Fruit fly (Drosophila melanogaster) whole organism, prepupa: Measurements from ENCODE around the gene spn-F.

ENCODE experiments used
- Blimp-1 ChIP-seq: fragments of 200-800 bp; sonication (Bioruptor generic); optimal IDR thresholded peaks from 3 replicates; lab custom pipeline; 2017; ENCODE audit warnings: missing biosample characterization, missing genetic modification characterization, mild to moderate bottlenecking, moderate library complexity, missing genetic modification reagents
- CG10631 ChIP-seq: fragments of 200-800 bp; sonication (Bioruptor generic); optimal IDR thresholded peaks from 2 replicates; lab custom pipeline; 2016; ENCODE audit warnings: missing biosample characterization, missing genetic modification characterization
- CG10669 ChIP-seq: fragments of 200-800 bp; sonication (Bioruptor generic); optimal IDR thresholded peaks from 3 replicates; lab custom pipeline; 2018; ENCODE audit warnings: missing biosample characterization, mild to moderate bottlenecking, missing genetic modification characterization, moderate library complexity
- CG11762 ChIP-seq: fragments of 200-800 bp; sonication (Bioruptor generic); optimal IDR thresholded peaks from 3 replicates; lab custom pipeline; 2016; ENCODE audit warnings: missing biosample characterization, missing genetic modification characterization; ENCODE audit not compliant: insufficient read depth
- CG15336 ChIP-seq: fragments of 200-800 bp; sonication (Bioruptor generic); IDR thresholded peaks from 2 replicates; pipeline ENCODE4 v1.3.6; 2022; ENCODE audit warnings: missing biosample characterization, missing genetic modification characterization
- CG1621 ChIP-seq: fragments of 200-800 bp; sonication (Bioruptor generic); optimal IDR thresholded peaks from 3 replicates; lab custom pipeline; 2018; ENCODE audit warnings: missing biosample characterization, mild to moderate bottlenecking, missing genetic modification characterization
- CG16779 ChIP-seq: fragments of 200-800 bp; sonication (Bioruptor generic); optimal IDR thresholded peaks from 3 replicates; lab custom pipeline; 2017; ENCODE audit warnings: missing biosample characterization, mild to moderate bottlenecking, missing genetic modification characterization
- CG3032 ChIP-seq: fragments of 200-800 bp; optimal IDR thresholded peaks from 2 replicates; lab custom pipeline; 2019; ENCODE audit warnings: missing biosample characterization, mild to moderate bottlenecking, missing genetic modification characterization, moderate library complexity
- CG34406 ChIP-seq: fragments of 200-800 bp; sonication (Bioruptor generic); optimal IDR thresholded peaks from 3 replicates; lab custom pipeline; 2016; ENCODE audit warnings: missing biosample characterization, missing genetic modification characterization
- CG3919 ChIP-seq: fragments of 200-800 bp; sonication (Bioruptor generic); optimal IDR thresholded peaks from 3 replicates; lab custom pipeline; 2016; ENCODE audit warnings: missing biosample characterization, missing genetic modification characterization
- CG6163 ChIP-seq: fragments of 200-800 bp; sonication (Bioruptor generic); IDR thresholded peaks from 3 replicates; pipeline ENCODE4 v1.3.6; 2022; ENCODE audit warnings: missing biosample characterization, missing genetic modification characterization
- CG6276 ChIP-seq: fragments of 200-800 bp; sonication (Bioruptor generic); optimal IDR thresholded peaks from 2 replicates; lab custom pipeline; 2017; ENCODE audit warnings: missing biosample characterization, mild to moderate bottlenecking, missing genetic modification characterization
- CG6792 ChIP-seq: fragments of 200-800 bp; sonication (Bioruptor generic); optimal IDR thresholded peaks from 3 replicates; lab custom pipeline; 2016; ENCODE audit warnings: missing biosample characterization, missing genetic modification characterization
- CG6808 ChIP-seq: fragments of 200-800 bp; sonication (Bioruptor generic); optimal IDR thresholded peaks from 3 replicates; lab custom pipeline; 2017; ENCODE audit warnings: missing biosample characterization, missing genetic modification characterization, mild to moderate bottlenecking, moderate library complexity, missing genetic modification reagents
- CG6854 ChIP-seq: fragments of 200-800 bp; sonication (Bioruptor generic); optimal IDR thresholded peaks from 2 replicates; lab custom pipeline; 2017; ENCODE audit warnings: missing biosample characterization, mild to moderate bottlenecking, missing genetic modification characterization
- CG8119 ChIP-seq: fragments of 200-800 bp; sonication (Bioruptor generic); IDR thresholded peaks from 3 replicates; pipeline ENCODE4 v1.3.6; 2022; ENCODE audit warnings: missing biosample characterization, missing genetic modification characterization
- CG8632 ChIP-seq: fragments of 200-800 bp; sonication (Bioruptor generic); optimal IDR thresholded peaks from 3 replicates; lab custom pipeline; 2016; ENCODE audit warnings: missing biosample characterization, missing genetic modification characterization
- CG9139 ChIP-seq: fragments of 200-800 bp; sonication (Bioruptor generic); optimal IDR thresholded peaks from 3 replicates; lab custom pipeline; 2017; ENCODE audit warnings: missing biosample characterization, mild to moderate bottlenecking, missing genetic modification characterization
- Eip75B ChIP-seq: fragments of 200-800 bp; sonication (Bioruptor generic); optimal IDR thresholded peaks from 3 replicates; lab custom pipeline; 2016; ENCODE audit warnings: missing biosample characterization, missing genetic modification characterization
- Eip78C ChIP-seq: fragments of 200-800 bp; sonication (Bioruptor generic); peaks from one replicate; lab custom pipeline; 2016; ENCODE audit warnings: missing biosample characterization, missing genetic modification characterization
- Eip93F ChIP-seq: fragments of 200-800 bp; sonication (Bioruptor generic); optimal IDR thresholded peaks from 2 replicates; lab custom pipeline; 2016; ENCODE audit warnings: missing biosample characterization, mild to moderate bottlenecking, missing genetic modification characterization
- Ets21C ChIP-seq: fragments of 200-800 bp; sonication (Bioruptor generic); optimal IDR thresholded peaks from 3 replicates; lab custom pipeline; 2016; ENCODE audit warnings: missing biosample characterization, missing genetic modification characterization
- Ets96B ChIP-seq: fragments of 200-800 bp; optimal IDR thresholded peaks from 2 replicates; lab custom pipeline; 2019; ENCODE audit warnings: missing biosample characterization, mild to moderate bottlenecking, missing genetic modification characterization, moderate library complexity
- Gug ChIP-seq: fragments of 200-800 bp; sonication (Bioruptor generic); IDR thresholded peaks from 2 replicates; pipeline ENCODE4 v1.3.6; 2022; ENCODE audit warnings: missing biosample characterization, missing genetic modification characterization
- Hr38 ChIP-seq: sonication (Bioruptor generic); optimal IDR thresholded peaks from 2 replicates; lab custom pipeline; 2016; ENCODE audit warnings: missing biosample characterization, missing genetic modification characterization
- Hr39 ChIP-seq: fragments of 200-800 bp; sonication (Bioruptor generic); optimal IDR thresholded peaks from 2 replicates; lab custom pipeline; 2016; ENCODE audit warnings: missing biosample characterization, missing genetic modification characterization
- Hr4 ChIP-seq: fragments of 200-800 bp; sonication (Bioruptor generic); optimal IDR thresholded peaks from 3 replicates; lab custom pipeline; 2016; ENCODE audit warnings: missing biosample characterization, missing genetic modification characterization
- Lpt ChIP-seq: fragments of 200-800 bp; sonication (Bioruptor generic); optimal IDR thresholded peaks from 3 replicates; lab custom pipeline; 2016; ENCODE audit warnings: missing biosample characterization, missing genetic modification characterization
- Met ChIP-seq: fragments of 200-800 bp; sonication (Bioruptor generic); optimal IDR thresholded peaks from 3 replicates; lab custom pipeline; 2016; ENCODE audit warnings: missing biosample characterization, missing genetic modification characterization
- OdsH ChIP-seq: fragments of 200-800 bp; sonication (Bioruptor generic); optimal IDR thresholded peaks from 3 replicates; lab custom pipeline; 2016; ENCODE audit warnings: missing biosample characterization, missing genetic modification characterization
- Smox ChIP-seq: fragments of 200-800 bp; sonication (Bioruptor generic); optimal IDR thresholded peaks from 3 replicates; lab custom pipeline; 2016; ENCODE audit warnings: missing biosample characterization, missing genetic modification characterization
- Sox14 ChIP-seq: fragments of 200-800 bp; sonication (Bioruptor generic); optimal IDR thresholded peaks from 3 replicates; lab custom pipeline; 2016; ENCODE audit warnings: missing biosample characterization, missing genetic modification characterization
- Sox15 ChIP-seq: fragments of 200-800 bp; sonication (Bioruptor generic); optimal IDR thresholded peaks from 3 replicates; lab custom pipeline; 2016; ENCODE audit warnings: missing biosample characterization, missing genetic modification characterization
- achi ChIP-seq: fragments of 200-800 bp; sonication (Bioruptor generic); optimal IDR thresholded peaks from 3 replicates; lab custom pipeline; 2016; ENCODE audit warnings: missing biosample characterization, missing genetic modification characterization
- acj6 ChIP-seq: fragments of 200-800 bp; sonication (Bioruptor generic); optimal IDR thresholded peaks from 3 replicates; lab custom pipeline; 2016; ENCODE audit warnings: missing biosample characterization, missing genetic modification characterization
- eg ChIP-seq: fragments of 200-800 bp; sonication (Bioruptor generic); IDR thresholded peaks from 3 replicates; pipeline ENCODE4 v1.3.6; 2022; ENCODE audit warnings: missing biosample characterization, missing genetic modification characterization
- esn ChIP-seq: fragments of 200-800 bp; sonication (Bioruptor generic); optimal IDR thresholded peaks from 2 replicates; lab custom pipeline; 2016; ENCODE audit warnings: missing biosample characterization, mild to moderate bottlenecking, missing genetic modification characterization, moderate library complexity
- fd59A ChIP-seq: fragments of 200-800 bp; sonication (Bioruptor generic); optimal IDR thresholded peaks from 2 replicates; lab custom pipeline; 2017; ENCODE audit warnings: missing biosample characterization, mild to moderate bottlenecking, missing genetic modification characterization, missing genetic modification reagents
- fd85E ChIP-seq: fragments of 200-800 bp; sonication (Bioruptor generic); optimal IDR thresholded peaks from 3 replicates; lab custom pipeline; 2016; ENCODE audit warnings: missing biosample characterization, missing genetic modification characterization
- lz ChIP-seq: fragments of 200-800 bp; sonication (Bioruptor generic); optimal IDR thresholded peaks from 3 replicates; lab custom pipeline; 2016; ENCODE audit warnings: missing biosample characterization, missing genetic modification characterization
- pdm3 ChIP-seq: fragments of 200-800 bp; sonication (Bioruptor generic); optimal IDR thresholded peaks from 3 replicates; lab custom pipeline; 2016; ENCODE audit warnings: missing biosample characterization, missing genetic modification characterization
- spab ChIP-seq: fragments of 200-800 bp; sonication (Bioruptor generic); optimal IDR thresholded peaks from 2 replicates; lab custom pipeline; 2017; ENCODE audit warnings: missing biosample characterization, mild to moderate bottlenecking, missing genetic modification characterization, missing genetic modification reagents
- ss ChIP-seq, 2 experiments: fragments of 200-800 bp; sonication (Bioruptor generic); optimal IDR thresholded peaks; 2 replicates in 1 of 2; 3 replicates in 1 of 2; lab custom pipeline; 2017 to 2018; ENCODE audit warnings: mild to moderate bottlenecking in 2 of 2, missing biosample characterization in 2 of 2, missing genetic modification characterization in 2 of 2, moderate library complexity in 1 of 2
- svp ChIP-seq: fragments of 200-800 bp; sonication (Bioruptor generic); peaks from one replicate; lab custom pipeline; 2016; ENCODE audit warnings: missing biosample characterization, missing genetic modification characterization
- topi ChIP-seq: fragments of 200-800 bp; sonication (Bioruptor generic); optimal IDR thresholded peaks from 3 replicates; lab custom pipeline; 2016; ENCODE audit warnings: missing biosample characterization, missing genetic modification characterization
- vri ChIP-seq: fragments of 200-800 bp; sonication (Bioruptor generic); optimal IDR thresholded peaks from 3 replicates; lab custom pipeline; 2016; ENCODE audit warnings: missing biosample characterization, mild to moderate bottlenecking, missing genetic modification characterization

spn-F gene

dm6 chr3R:31218214-31218876, 36.6 kb upstream of the spn-F start:
- TF ChIP-seq Hr4 (no peak), Smox (GFP tag; lab: Kevin White, UChicago) (no peak), svp (no peak), OdsH (GFP tag; lab: Kevin White, UChicago) (no peak), topi (GFP tag; lab: Kevin White, UChicago) (peak; percentile 19), fd59A (GFP tag; lab: Kevin White, UChicago) (no peak), lz (no peak), Eip75B (GFP tag; lab: Kevin White, UChicago) (no peak), Blimp-1 (GFP tag; lab: Kevin White, UChicago) (no peak), Gug (GFP tag; lab: Robert Waterston, UW) (no peak), CG9139 (no peak), CG34406 (no peak), CG6163 (GFP tag; lab: Robert Waterston, UW) (no peak), Sox15 (GFP tag; lab: Kevin White, UChicago) (no peak), esn (GFP tag; lab: Kevin White, UChicago) (peak; percentile 3), Eip78C (peak; percentile 12), Eip93F (GFP tag; lab: Kevin White, UChicago) (no peak), CG10631 (GFP tag; lab: Kevin White, UChicago) (no peak), CG6276 (no peak), CG15336 (GFP tag; lab: Robert Waterston, UW) (no peak), pdm3 (GFP tag; lab: Kevin White, UChicago) (no peak), achi (GFP tag; lab: Kevin White, UChicago) (no peak), Sox14 (GFP tag; lab: Kevin White, UChicago) (peak; percentile 27), ss (GFP tag; optimal IDR thresholded peaks at IDR 0.05; lab: Kevin White, UChicago) (no peak), spab (GFP tag; lab: Kevin White, UChicago) (no peak), vri (GFP tag; lab: Kevin White, UChicago) (peak; percentile 98), CG6854 (GFP tag; lab: Kevin White, UChicago) (peak; percentile 14)

- TF ChIP-seq pdm3 (GFP tag; lab: Kevin White, UChicago) = no peak
- TF ChIP-seq fd85E (GFP tag; lab: Kevin White, UChicago) = no peak
- TF ChIP-seq CG1621 = peak; percentile 1
- TF ChIP-seq CG6276 = no peak
- TF ChIP-seq CG6792 (GFP tag; lab: Kevin White, UChicago) = no peak
- TF ChIP-seq CG3919 (GFP tag; lab: Kevin White, UChicago) = peak; percentile 19
- TF ChIP-seq CG6163 (GFP tag; lab: Robert Waterston, UW) = no peak
- no peak for TF ChIP-seq CG8119
- TF ChIP-seq CG16779 (tag; lab: Kevin White, UChicago) = peak; percentile 52
- no peak for TF ChIP-seq lz
- TF ChIP-seq CG6808 (GFP tag; lab: Kevin White, UChicago) = peak; percentile 10
- TF ChIP-seq CG10631 (GFP tag; lab: Kevin White, UChicago) = no peak
- TF ChIP-seq Hr39 (GFP tag; lab: Kevin White, UChicago) = no peak
- no peak for TF ChIP-seq Lpt (GFP tag; lab: Kevin White, UChicago)
- no peak for TF ChIP-seq Met (GFP tag; lab: Kevin White, UChicago)
- TF ChIP-seq CG8632 (GFP tag; lab: Kevin White, UChicago) = no peak
- TF ChIP-seq Sox14 (GFP tag; lab: Kevin White, UChicago) = peak; percentile 20
- TF ChIP-seq acj6 (GFP tag; lab: Kevin White, UChicago) = no peak
- TF ChIP-seq Eip93F (GFP tag; lab: Kevin White, UChicago) = no peak
- TF ChIP-seq CG10669 (GFP tag; lab: Kevin White, UChicago) = no peak
- no peak for TF ChIP-seq eg
- no peak for TF ChIP-seq OdsH (GFP tag; lab: Kevin White, UChicago)
- peak; percentile 26 for TF ChIP-seq Ets96B (tag; lab: Kevin White, UChicago)
- TF ChIP-seq topi (GFP tag; lab: Kevin White, UChicago) = no peak
- TF ChIP-seq Sox15 (GFP tag; lab: Kevin White, UChicago) = no peak
- no peak for TF ChIP-seq Ets21C (GFP tag; lab: Kevin White, UChicago)
- no peak for TF ChIP-seq CG11762 (GFP tag; lab: Kevin White, UChicago)
- TF ChIP-seq Hr38 (GFP tag; lab: Kevin White, UChicago) = no peak
- TF ChIP-seq achi (GFP tag; lab: Kevin White, UChicago) = peak; percentile 48
- peak; percentile 22 for TF ChIP-seq svp
- no peak for TF ChIP-seq Gug (GFP tag; lab: Robert Waterston, UW)
- peak; percentile 9 for TF ChIP-seq CG3032 (tag; lab: Kevin White, UChicago)
- peak in 1 of 2 experiments; percentile 59 for TF ChIP-seq ss (GFP tag; optimal IDR thresholded peaks at IDR 0.05; lab: Kevin White, UChicago)
Observed at dm6 chr3R:31218997-31219992, 35.6 kb upstream of the spn-F start, which contains the start of gene ATPsynC. Gene ATPsynC (minus strand): TSS chr3R:31219630.
